Fruit fly (Drosophila melanogaster): ENCODE measurements around the gene CG15747.

The CG15747 gene

dm6 chrX:13384583-13385342 lies 46.6 kb downstream of the CG15747 start, which contains the start of the genes Rbp1-like and Tim9a (continued):
- TF ChIP-seq CG4328 (GFP tag; optimal IDR thresholded peaks at IDR 0.05) (peak; percentile 22), CG3163 (GFP tag; optimal IDR thresholded peaks at IDR 0.05) (no peak), Myb (GFP tag; optimal IDR thresholded peaks at IDR 0.05) (no peak), aop (GFP tag; IDR thresholded peaks at IDR 0.05) (no peak), ci (GFP tag; IDR thresholded peaks at IDR 0.05) (no peak), CG11695 (GFP tag; IDR thresholded peaks at IDR 0.05) (no peak), CG6654 (GFP tag; optimal IDR thresholded peaks at IDR 0.05) (no peak), Hr3 (GFP tag; optimal IDR thresholded peaks at IDR 0.05) (peak; percentile 41), Asciz (GFP tag; optimal IDR thresholded peaks at IDR 0.05) (no peak), gcm (GFP tag; optimal IDR thresholded peaks at IDR 0.05) (no peak), CG17385 (GFP tag; optimal IDR thresholded peaks at IDR 0.05) (peak; percentile 32), CG13424 (tag; optimal IDR thresholded peaks at IDR 0.05) (peak; percentile 30), fd3F (GFP tag; optimal IDR thresholded peaks at IDR 0.05) (no peak), Ets97D (GFP tag; optimal IDR thresholded peaks at IDR 0.05) (peak; percentile 36), pb (GFP tag; optimal IDR thresholded peaks at IDR 0.05) (no peak), CG18476 (GFP tag; optimal IDR thresholded peaks at IDR 0.05) (peak; percentile 1), CG8290 (GFP tag; optimal IDR thresholded peaks at IDR 0.05) (peak; percentile 82), CG8290 (tag; optimal IDR thresholded peaks at IDR 0.05) (peak in 1 of 2 experiments; percentile 43), CG12942 (GFP tag; optimal IDR thresholded peaks at IDR 0.05) (no peak), Ravus (GFP tag; IDR thresholded peaks at IDR 0.05) (no peak), CG10209 (GFP tag; optimal IDR thresholded peaks at IDR 0.05) (peak; percentile 28), CG6272 (GFP tag; IDR thresholded peaks at IDR 0.05) (no peak), CG3838 (GFP tag; optimal IDR thresholded peaks at IDR 0.05) (no peak), zfh2 (GFP tag; optimal IDR thresholded peaks at IDR 0.05) (peak; percentile 18), C15 (GFP tag; IDR thresholded peaks at IDR 0.05) (no peak), CG18011 (GFP tag; optimal IDR thresholded peaks at IDR 0.05) (peak; percentile 2), crp (GFP tag; optimal IDR thresholded peaks at IDR 0.05) (peak in 1 of 2 experiments; percentile 81), cas (GFP tag; IDR thresholded peaks at IDR 0.05) (no peak), H2.0 (GFP tag; IDR thresholded peaks at IDR 0.05) (peak; percentile 13; the same call in 1 of the 2 replicates), MBD-R2 (GFP tag; IDR thresholded peaks at IDR 0.05) (peak; percentile 24; the same call in 1 of the 2 replicates), CG3726 (GFP tag; IDR thresholded peaks at IDR 0.05) (no peak), dmrt11E (tag; optimal IDR thresholded peaks at IDR 0.05) (peak; percentile 21), Meics (GFP tag; optimal IDR thresholded peaks at IDR 0.05) (peak; percentile 50), salm (tag; optimal IDR thresholded peaks at IDR 0.05) (no peak), lab (GFP tag; optimal IDR thresholded peaks at IDR 0.05) (peak; percentile 52), CG2712 (tag; optimal IDR thresholded peaks at IDR 0.05) (peak; percentile 54), Dek (tag; optimal IDR thresholded peaks at IDR 0.05) (peak; percentile 37), bbx (GFP tag; IDR thresholded peaks at IDR 0.05; ENCODE audit: partially characterized antibody) (0 out of 2 replicates have a peak, but pooled peaks have one; percentile 17), tll (GFP tag; optimal IDR thresholded peaks at IDR 0.05) (no peak), CG9817 (tag; optimal IDR thresholded peaks at IDR 0.05) (peak; percentile 5), CG14860 (GFP tag; IDR thresholded peaks at IDR 0.05; ENCODE audit: partially characterized antibody) (peak; percentile 69), Mrtf (GFP tag; IDR thresholded peaks at IDR 0.05) (no peak), CG17186 (GFP tag; optimal IDR thresholded peaks at IDR 0.05) (peak; percentile 77), fru (optimal IDR thresholded peaks at IDR 0.05) (no peak), Sry-β (GFP tag; optimal IDR thresholded peaks at IDR 0.05) (no peak), Chrac-16 (GFP tag; optimal IDR thresholded peaks at IDR 0.05) (peak; percentile 4), tx (GFP tag; optimal IDR thresholded peaks at IDR 0.05) (no peak), Opbp (GFP tag; IDR thresholded peaks at IDR 0.05; ENCODE audit: partially characterized antibody) (peak; percentile 59; the same call in 2 of the 3 replicates), Lhr (GFP tag; optimal IDR thresholded peaks at IDR 0.05) (peak; percentile 39)
